Worm (Caenorhabditis elegans): Measurements from ENCODE around the gene enu-3.2.

ce11 chrIII:4748666-4749065 lies 36.4 kb downstream of the enu-3.2 start:
- no peak for TF ChIP-seq him-1 (tag; optimal IDR thresholded peaks at IDR 0.05)
- no peak for TF ChIP-seq dao-5 (tag; optimal IDR thresholded peaks at IDR 0.05)
- no peak for TF ChIP-seq W03F9.2 (tag; optimal IDR thresholded peaks at IDR 0.05)

Measured in whole organism, L4/young adult.